Fruit fly (Drosophila melanogaster): ENCODE results near the gene CG10660.

Gene CG10660

dm6 chr3L:12490418-12491035 lies at the start of gene CG10660:
Gene CG10660 (minus strand): TSS chr3L:12490676.
- TF ChIP-seq Dll (optimal IDR thresholded peaks at IDR 0.05) (no peak), psq (optimal IDR thresholded peaks at IDR 0.05) (no peak), usp (GFP tag; optimal IDR thresholded peaks at IDR 0.05) (no peak)

dm6 chr3L:12537123-12537522 lies 46.6 kb upstream of the CG10660 start, which contains the start of gene CG4069:
Gene CG4069 (minus strand): TSS chr3L:12537315.
- TF ChIP-seq Dll (optimal IDR thresholded peaks at IDR 0.05) (no peak), CG8478 (optimal IDR thresholded peaks at IDR 0.05) (no peak), pan (optimal IDR thresholded peaks at IDR 0.05) (no peak), psq (optimal IDR thresholded peaks at IDR 0.05) (no peak), EcR (GFP tag; optimal IDR thresholded peaks at IDR 0.05) (no peak), usp (GFP tag; optimal IDR thresholded peaks at IDR 0.05) (no peak)

dm6 chr3L:12534318-12534717 lies 43.8 kb upstream of the CG10660 start, which contains the start of gene Pmm2:
Gene Pmm2 (plus strand): TSS chr3L:12534590.
- no peak for TF ChIP-seq CG8478 (optimal IDR thresholded peaks at IDR 0.05)
- TF ChIP-seq psq (optimal IDR thresholded peaks at IDR 0.05) = no peak
- no peak for TF ChIP-seq EcR (GFP tag; optimal IDR thresholded peaks at IDR 0.05)
- TF ChIP-seq usp (GFP tag; optimal IDR thresholded peaks at IDR 0.05) = no peak
- TF ChIP-seq pan (optimal IDR thresholded peaks at IDR 0.05) = no peak
- TF ChIP-seq Dll (optimal IDR thresholded peaks at IDR 0.05) = no peak

- TF ChIP-seq CG8478 (optimal IDR thresholded peaks at IDR 0.05) (no peak), pan (optimal IDR thresholded peaks at IDR 0.05) (no peak), usp (GFP tag; optimal IDR thresholded peaks at IDR 0.05) (no peak), Dll (optimal IDR thresholded peaks at IDR 0.05) (no peak), psq (optimal IDR thresholded peaks at IDR 0.05) (no peak), EcR (GFP tag; optimal IDR thresholded peaks at IDR 0.05) (no peak)
Observed at dm6 chr3L:12533392-12534070, 43.1 kb upstream of the CG10660 start, which contains the start of the genes Tsf2 and CG34242. Gene Tsf2 (minus strand): TSS chr3L:12533724. Gene CG34242 (plus strand): TSS chr3L:12533996.

dm6 chr3L:12532220-12532619 lies 41.7 kb upstream of the CG10660 start:
- TF ChIP-seq CG8478 (optimal IDR thresholded peaks at IDR 0.05) (no peak), usp (GFP tag; optimal IDR thresholded peaks at IDR 0.05) (no peak), pan (optimal IDR thresholded peaks at IDR 0.05) (no peak), Dll (optimal IDR thresholded peaks at IDR 0.05) (no peak), psq (optimal IDR thresholded peaks at IDR 0.05) (no peak), EcR (GFP tag; optimal IDR thresholded peaks at IDR 0.05) (no peak)

- TF ChIP-seq psq (optimal IDR thresholded peaks at IDR 0.05) (no peak), Dll (optimal IDR thresholded peaks at IDR 0.05) (no peak), pan (optimal IDR thresholded peaks at IDR 0.05) (no peak), EcR (GFP tag; optimal IDR thresholded peaks at IDR 0.05) (no peak), CG8478 (optimal IDR thresholded peaks at IDR 0.05) (no peak), usp (GFP tag; optimal IDR thresholded peaks at IDR 0.05) (no peak)
Observed at dm6 chr3L:12530044-12530443, 39.6 kb upstream of the CG10660 start, which contains the start of gene nst. Gene nst (minus strand): TSS chr3L:12530171.

dm6 chr3L:12529431-12530007 lies 39.0 kb upstream of the CG10660 start:
- TF ChIP-seq psq (optimal IDR thresholded peaks at IDR 0.05) = no peak
- TF ChIP-seq pan (optimal IDR thresholded peaks at IDR 0.05) = no peak
- TF ChIP-seq CG8478 (optimal IDR thresholded peaks at IDR 0.05) = no peak
- TF ChIP-seq Dll (optimal IDR thresholded peaks at IDR 0.05) = no peak
- no peak for TF ChIP-seq usp (GFP tag; optimal IDR thresholded peaks at IDR 0.05)

- no peak for TF ChIP-seq EcR (GFP tag; optimal IDR thresholded peaks at IDR 0.05)
Observed at dm6 chr3L:12526433-12527113, 36.1 kb upstream of the CG10660 start, which contains the start of gene eIF2beta. Gene eIF2beta (minus strand): TSS chr3L:12526731.

dm6 chr3L:12523941-12524340 lies 33.5 kb upstream of the CG10660 start, which contains the start of the genes ver and Gcn5:
Gene ver (plus strand): TSS chr3L:12523987.
Gene Gcn5 (minus strand): TSS chr3L:12524014.
- TF ChIP-seq Dll (optimal IDR thresholded peaks at IDR 0.05) (no peak), psq (optimal IDR thresholded peaks at IDR 0.05) (no peak), CG8478 (optimal IDR thresholded peaks at IDR 0.05) (no peak), usp (GFP tag; optimal IDR thresholded peaks at IDR 0.05) (no peak), EcR (GFP tag; optimal IDR thresholded peaks at IDR 0.05) (no peak), pan (optimal IDR thresholded peaks at IDR 0.05) (no peak)

dm6 chr3L:12519315-12519714 lies 28.8 kb upstream of the CG10660 start:
- TF ChIP-seq EcR (GFP tag; optimal IDR thresholded peaks at IDR 0.05) = no peak
- no peak for TF ChIP-seq psq (optimal IDR thresholded peaks at IDR 0.05)
- TF ChIP-seq pan (optimal IDR thresholded peaks at IDR 0.05) = no peak
- no peak for TF ChIP-seq Dll (optimal IDR thresholded peaks at IDR 0.05)
- TF ChIP-seq usp (GFP tag; optimal IDR thresholded peaks at IDR 0.05) = no peak
- TF ChIP-seq CG8478 (optimal IDR thresholded peaks at IDR 0.05) = no peak

dm6 chr3L:12517443-12518209 lies 27.1 kb upstream of the CG10660 start:
- no peak for TF ChIP-seq usp (GFP tag; optimal IDR thresholded peaks at IDR 0.05)
- no peak for TF ChIP-seq EcR (GFP tag; optimal IDR thresholded peaks at IDR 0.05)
- TF ChIP-seq CG8478 (optimal IDR thresholded peaks at IDR 0.05) = no peak
- TF ChIP-seq Dll (optimal IDR thresholded peaks at IDR 0.05) = no peak
- TF ChIP-seq psq (optimal IDR thresholded peaks at IDR 0.05) = no peak
- no peak for TF ChIP-seq pan (optimal IDR thresholded peaks at IDR 0.05)
